Worm (Caenorhabditis elegans): ENCODE results near the gene sms-3.

Gene sms-3

ce11 chrIII:1600670-1601194 lies at the start of gene sms-3:
Gene sms-3 (minus strand): TSS chrIII:1601144.
- TF ChIP-seq B0035.1 (tag; optimal IDR thresholded peaks at IDR 0.05) (peak; percentile 24), lir-1 (GFP tag; conservative IDR thresholded peaks at IDR 0.05) (peak; percentile 16; the same call in 1 of the 2 replicates), F52B5.7 (tag; optimal IDR thresholded peaks at IDR 0.05) (peak; percentile 61), nfyb-1 (GFP tag; IDR thresholded peaks at IDR 0.05) (peak; percentile 19; the same call in 1 of the 2 replicates), gei-17 (GFP tag; optimal IDR thresholded peaks at IDR 0.05) (no peak), chd-7 (tag; optimal IDR thresholded peaks at IDR 0.05) (peak; percentile 53), snpc-4 (GFP tag; optimal IDR thresholded peaks at IDR 0.05) (peak; percentile 50), snpc-4 (tag; optimal IDR thresholded peaks at IDR 0.05) (peak in 1 of 4 experiments; percentile 13), let-607 (tag; optimal IDR thresholded peaks at IDR 0.05) (peak in 1 of 2 experiments; percentile 1), F22D6.2 (tag; optimal IDR thresholded peaks at IDR 0.05) (no peak), D2030.7 (GFP tag; IDR thresholded peaks at IDR 0.05) (peak; percentile 76), mcd-1 (GFP tag; IDR thresholded peaks at IDR 0.05) (peak; percentile 42; the same call in 1 of the 2 replicates), mxl-1 (tag; optimal IDR thresholded peaks at IDR 0.05) (peak; percentile 59), C06A6.2 (GFP tag; conservative IDR thresholded peaks at IDR 0.05) (no peak), Y56A3A.18 (GFP tag; IDR thresholded peaks at IDR 0.05) (0 out of 2 replicates have a peak, but pooled peaks have one; percentile 53), lin-54 (GFP tag; optimal IDR thresholded peaks at IDR 0.05) (peak; percentile 51), somi-1 (GFP tag; optimal IDR thresholded peaks at IDR 0.05) (peak; percentile 3), athp-1 (tag; optimal IDR thresholded peaks at IDR 0.05) (peak; percentile 83), ceh-40 (GFP tag; IDR thresholded peaks at IDR 0.05) (peak; percentile 39; the same call in 1 of the 2 replicates), B0336.3 (GFP tag; IDR thresholded peaks at IDR 0.05) (0 out of 2 replicates have a peak, but pooled peaks have one; percentile 17), hlh-26 (GFP tag; conservative IDR thresholded peaks at IDR 0.05) (no peak), ZK185.1 (tag; optimal IDR thresholded peaks at IDR 0.05; ENCODE audit: poor library complexity, severe bottlenecking) (peak; percentile 74), rpc-1 (optimal IDR thresholded peaks at IDR 0.05) (peak; percentile 77), rpc-1 (tag; optimal IDR thresholded peaks at IDR 0.05) (peak; percentile 91), him-1 (tag; optimal IDR thresholded peaks at IDR 0.05) (peak; percentile 71), attf-6 (GFP tag; IDR thresholded peaks at IDR 0.05) (no peak), let-526 (GFP tag; IDR thresholded peaks at IDR 0.05) (no peak), cebp-1 (GFP tag; IDR thresholded peaks at IDR 0.05) (0 out of 2 replicates have a peak, but pooled peaks have one; percentile 32), cebp-1 (tag; optimal IDR thresholded peaks at IDR 0.05) (peak; percentile 52), F57C9.4 (tag; optimal IDR thresholded peaks at IDR 0.05) (no peak), hlh-12 (tag; optimal IDR thresholded peaks at IDR 0.05) (peak; percentile 63), unc-130 (GFP tag; optimal IDR thresholded peaks at IDR 0.05) (peak; percentile 66), mes-4 (tag; optimal IDR thresholded peaks at IDR 0.05) (peak; percentile 57), tbp1 (GFP tag; optimal IDR thresholded peaks at IDR 0.05) (peak; percentile 97), ets-4 (GFP tag; optimal IDR thresholded peaks at IDR 0.05) (no peak), T26A5.8 (tag; optimal IDR thresholded peaks at IDR 0.05) (peak; percentile 12), ztf-18 (tag; optimal IDR thresholded peaks at IDR 0.05) (peak; percentile 64), ceh-100 (GFP tag; IDR thresholded peaks at IDR 0.05) (no peak), ztf-26 (tag; optimal IDR thresholded peaks at IDR 0.05) (peak; percentile 33), dox-1 (GFP tag; IDR thresholded peaks at IDR 0.05) (no peak; the same call in none of the 2 replicates), egl-44 (GFP tag; IDR thresholded peaks at IDR 0.05) (peak; percentile 67; the same call in 1 of the 2 replicates), ceh-58 (GFP tag; IDR thresholded peaks at IDR 0.05) (0 out of 2 replicates have a peak, but pooled peaks have one; percentile 64), dpl-1 (GFP tag; optimal IDR thresholded peaks at IDR 0.05) (no peak), B0019.2 (GFP tag; conservative IDR thresholded peaks at IDR 0.05) (peak; percentile 78), hmg-1.2 (GFP tag; IDR thresholded peaks at IDR 0.05) (peak; percentile 55), F49E8.2 (tag; optimal IDR thresholded peaks at IDR 0.05; ENCODE audit: insufficient read depth) (peak; percentile 41), lin-35 (GFP tag; optimal IDR thresholded peaks at IDR 0.05) (peak in 1 of 3 experiments; percentile 29), hsf-1 (GFP tag; IDR thresholded peaks at IDR 0.05) (peak; percentile 30; the same call in 1 of the 2 replicates), B0261.1 (tag; optimal IDR thresholded peaks at IDR 0.05) (peak; percentile 81)

All from whole organism, young adult.